Worm (Caenorhabditis elegans) whole organism, late embryonic: ENCODE results near the gene C49A9.9.
"Not testable (repeated sequence)": the region's sequence is repeated elsewhere in the genome, so short reads cannot be mapped to it uniquely, and the experiment has no call there.

ENCODE experiments used
- C08G9.2 ChIP-seq: sonication (generic microtip); optimal IDR thresholded peaks from 2 replicates; lab custom pipeline; 2016; ENCODE audit warnings: mild to moderate bottlenecking, missing genetic modification characterization, moderate library complexity, missing compliant biosample characterization
- C38D4.7 ChIP-seq: fragments of 200-800 bp; sonication (Bioruptor generic); optimal IDR thresholded peaks from 2 replicates; lab custom pipeline; 2018; ENCODE audit warnings: mild to moderate bottlenecking, missing genetic modification characterization, moderate library complexity, missing compliant biosample characterization
- F13H6.1 ChIP-seq: sonication (generic microtip); optimal IDR thresholded peaks from 2 replicates; lab custom pipeline; 2016; ENCODE audit warnings: missing genetic modification characterization, missing compliant biosample characterization
- K02D7.2 ChIP-seq: sonication (generic microtip); optimal IDR thresholded peaks from 2 replicates; lab custom pipeline; 2017; ENCODE audit warnings: mild to moderate bottlenecking, missing genetic modification characterization, missing compliant biosample characterization
- K09A11.1 ChIP-seq: sonication (generic microtip); optimal IDR thresholded peaks from 2 replicates; lab custom pipeline; 2017; ENCODE audit warnings: antibody characterized with exemption, mild to moderate bottlenecking, missing genetic modification characterization, missing compliant biosample characterization; ENCODE audit not compliant: insufficient read depth
- T23F11.4 ChIP-seq: fragments of 200-800 bp; sonication (Bioruptor generic); optimal IDR thresholded peaks from 2 replicates; lab custom pipeline; 2018; ENCODE audit warnings: mild to moderate bottlenecking, missing genetic modification characterization, missing compliant biosample characterization
- Y22D7AL.16 ChIP-seq: sonication (generic microtip); optimal IDR thresholded peaks from 2 replicates; lab custom pipeline; 2016; ENCODE audit warnings: missing genetic modification characterization, missing compliant biosample characterization
- ahr-1 ChIP-seq: sonication (generic microtip); optimal IDR thresholded peaks from 2 replicates; lab custom pipeline; 2016; ENCODE audit warnings: missing genetic modification characterization, missing compliant biosample characterization
- ama-1 ChIP-seq: fragments of 150-350 bp; optimal IDR thresholded peaks from 2 replicates; lab custom pipeline; 2014
- ceh-14 ChIP-seq: sonication (generic microtip); optimal IDR thresholded peaks from 2 replicates; lab custom pipeline; 2016; ENCODE audit warnings: missing genotype, missing genetic modification characterization, missing compliant biosample characterization
- ceh-18 ChIP-seq: sonication (generic microtip); optimal IDR thresholded peaks from 2 replicates; lab custom pipeline; 2016; ENCODE audit warnings: missing genetic modification characterization, missing compliant biosample characterization
- ceh-2 ChIP-seq: sonication (generic microtip); optimal IDR thresholded peaks from 2 replicates; lab custom pipeline; 2016; ENCODE audit warnings: missing genotype, missing genetic modification characterization, missing compliant biosample characterization
- ceh-22 ChIP-seq: sonication (generic microtip); optimal IDR thresholded peaks from 2 replicates; lab custom pipeline; 2017; ENCODE audit warnings: missing biosample characterization, missing genetic modification characterization
- ceh-24 ChIP-seq: sonication (generic microtip); optimal IDR thresholded peaks from 2 replicates; lab custom pipeline; 2016; ENCODE audit warnings: mild to moderate bottlenecking, missing genetic modification characterization, missing compliant biosample characterization
- ceh-30 ChIP-seq: fragments of 150-350 bp; optimal IDR thresholded peaks from 2 replicates; lab custom pipeline; 2014; ENCODE audit warnings: missing biosample characterization, missing genetic modification characterization
- ceh-31 ChIP-seq: sonication (generic microtip); optimal IDR thresholded peaks from 2 replicates; lab custom pipeline; 2016; ENCODE audit warnings: missing genetic modification characterization, missing compliant biosample characterization
- ceh-34 ChIP-seq: sonication (generic microtip); optimal IDR thresholded peaks from 2 replicates; lab custom pipeline; 2016; ENCODE audit warnings: mild to moderate bottlenecking, missing genetic modification characterization, missing compliant biosample characterization
- ceh-45 ChIP-seq: fragments of 200-800 bp; sonication (Bioruptor generic); IDR thresholded peaks from 2 replicates; pipeline ENCODE4 v1.3.6; 2022; ENCODE audit warnings: missing genetic modification reagents, missing genetic modification characterization, missing compliant biosample characterization
- ceh-6 ChIP-seq: fragments of 200-800 bp; sonication (Bioruptor generic); optimal IDR thresholded peaks from 2 replicates; lab custom pipeline; 2018; ENCODE audit warnings: mild to moderate bottlenecking, missing genetic modification characterization, missing compliant biosample characterization
- che-1 ChIP-seq: sonication (generic microtip); optimal IDR thresholded peaks from 2 replicates; lab custom pipeline; 2016; ENCODE audit warnings: mild to moderate bottlenecking, missing genetic modification characterization, missing compliant biosample characterization
- dmd-4 ChIP-seq: sonication (generic microtip); optimal IDR thresholded peaks from 2 replicates; lab custom pipeline; 2016; ENCODE audit warnings: borderline replicate concordance, missing genetic modification characterization, missing compliant biosample characterization
- dve-1 ChIP-seq: sonication (generic microtip); optimal IDR thresholded peaks from 2 replicates; lab custom pipeline; 2017; ENCODE audit warnings: antibody characterized with exemption, mild to moderate bottlenecking, missing genetic modification characterization, missing compliant biosample characterization
- fax-1 ChIP-seq: sonication (generic microtip); optimal IDR thresholded peaks from 2 replicates; lab custom pipeline; 2016; ENCODE audit warnings: missing genotype, missing genetic modification characterization, missing compliant biosample characterization
- fkh-6 ChIP-seq: sonication (generic microtip); optimal IDR thresholded peaks from 2 replicates; lab custom pipeline; 2016; ENCODE audit warnings: missing genetic modification characterization, missing compliant biosample characterization
- hlh-15 ChIP-seq: sonication (generic microtip); optimal IDR thresholded peaks from 2 replicates; lab custom pipeline; 2016; ENCODE audit warnings: missing genetic modification characterization, missing compliant biosample characterization
- hlh-30 ChIP-seq: sonication (generic microtip); optimal IDR thresholded peaks from 2 replicates; lab custom pipeline; 2017; ENCODE audit warnings: antibody characterized with exemption, missing genetic modification characterization, missing compliant biosample characterization; ENCODE audit not compliant: insufficient read depth
- hlh-6 ChIP-seq: sonication (generic microtip); optimal IDR thresholded peaks from 2 replicates; lab custom pipeline; 2016; ENCODE audit warnings: missing genotype, missing genetic modification characterization, missing compliant biosample characterization
- hlh-8 ChIP-seq: sonication (generic microtip); optimal IDR thresholded peaks from 2 replicates; lab custom pipeline; 2016; ENCODE audit warnings: missing genotype, missing genetic modification characterization, missing compliant biosample characterization
- lin-11 ChIP-seq: fragments of 200-800 bp; sonication (Bioruptor generic); optimal IDR thresholded peaks from 2 replicates; lab custom pipeline; 2018; ENCODE audit warnings: mild to moderate bottlenecking, missing genetic modification characterization, missing compliant biosample characterization
- madf-2 ChIP-seq: sonication (generic microtip); optimal IDR thresholded peaks from 2 replicates; lab custom pipeline; 2017; ENCODE audit warnings: missing genetic modification characterization, missing compliant biosample characterization
- nhr-232 ChIP-seq: sonication (generic microtip); optimal IDR thresholded peaks from 2 replicates; lab custom pipeline; 2016; ENCODE audit warnings: missing genetic modification characterization, missing compliant biosample characterization
- odd-2 ChIP-seq: sonication (generic microtip); optimal IDR thresholded peaks from 2 replicates; lab custom pipeline; 2017; ENCODE audit warnings: antibody characterized with exemption, mild to moderate bottlenecking, missing genetic modification characterization, missing compliant biosample characterization
- pat-9 ChIP-seq: fragments of 200-800 bp; sonication (Bioruptor generic); optimal IDR thresholded peaks from 2 replicates; lab custom pipeline; 2018; ENCODE audit warnings: mild to moderate bottlenecking, missing genetic modification characterization, moderate library complexity, missing compliant biosample characterization
- pha-2 ChIP-seq: sonication (generic microtip); optimal IDR thresholded peaks from 2 replicates; lab custom pipeline; 2017; ENCODE audit warnings: mild to moderate bottlenecking, missing genetic modification characterization, missing compliant biosample characterization
- pha-4 ChIP-seq: fragments of 150-350 bp; optimal IDR thresholded peaks from 2 replicates; lab custom pipeline; 2018; ENCODE audit warnings: missing biosample characterization, missing genetic modification reagents, missing genetic modification characterization
- ttx-3 ChIP-seq: sonication (generic microtip); optimal IDR thresholded peaks from 2 replicates; lab custom pipeline; 2016; ENCODE audit warnings: missing genetic modification reagents, missing genetic modification characterization, missing compliant biosample characterization
- unc-3 ChIP-seq, 2 experiments: fragments of 200-800 bp in 1 of 2; sonication (Bioruptor generic) in 1 of 2; sonication (generic microtip) in 1 of 2; conservative IDR thresholded peaks in 1 of 2; optimal IDR thresholded peaks in 1 of 2; 2 replicates each; pipeline versions ENCODE4 v1.3.6 to Lab custom; 2016 to 2022; ENCODE audit warnings: missing compliant biosample characterization in 2 of 2, missing genetic modification characterization in 2 of 2, missing genetic modification reagents in 1 of 2

Gene C49A9.9

DNA sequence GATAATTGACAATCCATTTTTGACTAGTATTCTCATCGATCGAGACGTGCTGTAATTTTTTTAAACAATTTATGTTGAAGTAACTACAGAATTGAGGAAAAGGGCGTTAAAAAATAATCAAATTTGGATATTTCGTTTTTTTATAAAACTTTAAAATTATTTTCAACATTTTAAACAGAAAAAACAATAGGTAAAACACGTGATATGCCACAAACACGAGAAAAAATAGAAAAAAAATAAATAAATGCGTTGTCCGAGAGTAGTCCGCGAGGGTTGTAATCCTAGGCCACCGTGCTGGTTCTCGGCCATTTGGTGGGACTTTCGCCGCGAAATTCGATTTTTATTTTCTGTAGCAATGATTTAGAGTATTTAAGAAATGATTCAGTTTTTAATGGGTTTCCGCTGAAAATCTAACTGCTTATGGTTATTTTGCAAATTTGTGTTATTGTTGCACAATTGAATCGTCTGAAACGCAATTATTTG is 10.8 kb upstream of the C49A9.9 start, which contains the start of gene C49A9.10 (continued):
- TF ChIP-seq ceh-30 (tag; lab: Kevin White, UChicago) (no peak), pha-2 (peak; percentile 28), ceh-24 (tag; lab: Kevin White, UChicago) (no peak), T23F11.4 (GFP tag; lab: Kevin White, UChicago) (no peak), K02D7.2 (tag; lab: Kevin White, UChicago) (no peak), ceh-14 (tag; lab: Kevin White, UChicago) (peak; percentile 69), hlh-30 (no peak), madf-2 (peak; percentile 15), fax-1 (tag; lab: Kevin White, UChicago) (peak; percentile 70), ama-1 (lab: Kevin White, UChicago) (no peak), unc-3 (GFP tag; conservative IDR thresholded peaks at IDR 0.05; lab: Robert Waterston, UW) (peak; percentile 73), unc-3 (tag; optimal IDR thresholded peaks at IDR 0.05; lab: Kevin White, UChicago) (no peak), C08G9.2 (tag; lab: Kevin White, UChicago) (peak; percentile 95), pat-9 (tag; lab: Kevin White, UChicago) (no peak), C38D4.7 (GFP tag; lab: Kevin White, UChicago) (no peak), hlh-6 (tag; lab: Kevin White, UChicago) (no peak), ceh-22 (tag; lab: Kevin White, UChicago) (no peak), lin-11 (no peak), hlh-8 (peak; percentile 90), ceh-6 (GFP tag; lab: Kevin White, UChicago) (no peak), ttx-3 (tag; lab: Kevin White, UChicago) (no peak), ceh-31 (tag; lab: Kevin White, UChicago) (peak; percentile 96), odd-2 (tag; lab: Kevin White, UChicago) (no peak), fkh-6 (tag; lab: Kevin White, UChicago) (peak; percentile 47)

DNA sequence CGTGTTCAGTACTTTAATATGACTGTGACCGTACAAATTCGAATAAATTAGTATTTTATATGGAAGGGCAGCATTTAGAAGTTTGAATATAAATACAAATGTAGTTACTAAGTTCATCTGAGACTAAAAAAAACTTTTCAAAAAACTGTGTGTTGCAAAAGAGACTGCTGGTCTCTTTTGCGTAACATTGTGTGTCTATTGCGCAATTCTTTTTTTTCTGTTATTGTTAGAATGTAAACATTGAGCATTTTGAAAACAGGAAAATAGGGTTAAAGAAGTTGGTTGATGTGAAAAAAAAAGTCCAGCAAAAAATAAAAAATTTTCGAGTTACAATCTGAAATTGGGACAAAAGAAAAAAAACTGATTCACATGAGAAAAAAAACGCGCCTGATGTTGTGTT is 7.8 kb upstream of the C49A9.9 start:
- TF ChIP-seq F13H6.1 (tag; lab: Kevin White, UChicago) (no peak), ceh-14 (tag; lab: Kevin White, UChicago) (no peak), dmd-4 (tag; lab: Kevin White, UChicago) (no peak), Y22D7AL.16 (tag; lab: Kevin White, UChicago) (no peak), dve-1 (no peak), che-1 (tag; lab: Kevin White, UChicago) (no peak), ceh-6 (GFP tag; lab: Kevin White, UChicago) (no peak), nhr-232 (tag; lab: Kevin White, UChicago) (no peak), ahr-1 (tag; lab: Kevin White, UChicago) (no peak), ceh-34 (tag; lab: Kevin White, UChicago) (no peak), ceh-18 (tag; lab: Kevin White, UChicago) (no peak), ceh-2 (tag; lab: Kevin White, UChicago) (no peak), hlh-15 (tag; lab: Kevin White, UChicago) (no peak), C08G9.2 (tag; lab: Kevin White, UChicago) (no peak), K09A11.1 (tag; lab: Kevin White, UChicago) (no peak), ceh-22 (tag; lab: Kevin White, UChicago) (no peak), pha-4 (tag; lab: Kevin White, UChicago) (no peak)

DNA sequence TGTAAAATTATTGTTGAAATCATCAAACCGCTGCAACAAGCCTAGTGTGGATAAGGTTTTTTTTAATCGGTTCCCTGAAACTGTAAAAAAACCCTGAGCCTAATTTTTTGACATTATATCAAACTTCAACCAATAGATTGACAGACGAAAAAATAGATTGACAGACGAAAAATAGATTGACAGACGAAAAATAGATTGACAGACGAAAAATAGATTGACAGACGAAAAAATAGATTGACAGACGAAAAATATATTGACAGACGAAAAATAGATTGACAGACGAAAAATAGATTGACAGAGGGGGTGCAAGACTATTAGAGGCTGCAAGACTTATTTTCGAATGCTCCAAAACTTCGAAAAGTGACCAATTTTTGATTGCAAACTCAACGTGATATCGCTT is 7.2 kb upstream of the C49A9.9 start:
- TF ChIP-seq ceh-45 (GFP tag; lab: Robert Waterston, UW) (peak; percentile 7; the same call in 1 of the 2 replicates), unc-3 (GFP tag; conservative IDR thresholded peaks at IDR 0.05; lab: Robert Waterston, UW) (peak; percentile 34; the same call in 1 of the 2 replicates)
- not testable (repeated sequence) for TF ChIP-seq unc-3 (tag; optimal IDR thresholded peaks at IDR 0.05; lab: Kevin White, UChicago)
- TF ChIP-seq, all 69 proteins: peak for 2; not testable (repeated sequence) for 67
